Worm (Caenorhabditis elegans): ENCODE data around the gene B0507.5.

The B0507.5 gene

ce11 chrV:8730991-8731390, 22.5 kb upstream of the B0507.5 start:
- TF ChIP-seq B0310.2 (tag; optimal IDR thresholded peaks at IDR 0.05), result no peak
- no peak for TF ChIP-seq flt-1 (GFP tag; IDR thresholded peaks at IDR 0.05)
- no peak for TF ChIP-seq hmbx-1 (tag; optimal IDR thresholded peaks at IDR 0.05)
- no peak for TF ChIP-seq ceh-36 (tag; optimal IDR thresholded peaks at IDR 0.05)

- TF ChIP-seq hmg-4 (GFP tag; optimal IDR thresholded peaks at IDR 0.05) (no peak), tbx-11 (GFP tag; IDR thresholded peaks at IDR 0.05) (no peak), ama-1 (optimal IDR thresholded peaks at IDR 0.05) (no peak), hnd-1 (tag; optimal IDR thresholded peaks at IDR 0.05) (no peak), ceh-36 (tag; optimal IDR thresholded peaks at IDR 0.05) (no peak), flt-1 (GFP tag; IDR thresholded peaks at IDR 0.05) (no peak), ets-7 (tag; optimal IDR thresholded peaks at IDR 0.05) (no peak), tra-4 (tag; optimal IDR thresholded peaks at IDR 0.05) (no peak), tbx-37 (GFP tag; conservative IDR thresholded peaks at IDR 0.05) (no peak), scrt-1 (GFP tag; IDR thresholded peaks at IDR 0.05) (no peak), aly-1 (tag; optimal IDR thresholded peaks at IDR 0.05) (no peak)
Measured at ce11 chrV:8732934-8733333, 20.6 kb upstream of the B0507.5 start, which contains the start of gene ZC196.4. ZC196.4 (plus strand) TSS chrV:8733106.

ce11 chrV:8736369-8736768, 17.1 kb upstream of the B0507.5 start, which contains the start of gene ZC196.3:
ZC196.3 (plus strand) TSS chrV:8736669.
- no peak for TF ChIP-seq hmbx-1 (tag; optimal IDR thresholded peaks at IDR 0.05)
- TF ChIP-seq tra-4 (tag; optimal IDR thresholded peaks at IDR 0.05), result no peak
- TF ChIP-seq tbx-11 (GFP tag; IDR thresholded peaks at IDR 0.05), result no peak
- TF ChIP-seq hmg-4 (GFP tag; optimal IDR thresholded peaks at IDR 0.05), result no peak
- TF ChIP-seq pes-1 (GFP tag; IDR thresholded peaks at IDR 0.05), result no peak
- no peak for TF ChIP-seq ceh-13 (GFP tag; optimal IDR thresholded peaks at IDR 0.05)
- TF ChIP-seq sea-1 (GFP tag; conservative IDR thresholded peaks at IDR 0.05), result no peak
- no peak for TF ChIP-seq F13C5.2 (tag; optimal IDR thresholded peaks at IDR 0.05)
- TF ChIP-seq ets-7 (tag; optimal IDR thresholded peaks at IDR 0.05), result no peak
- no peak for TF ChIP-seq hnd-1 (tag; optimal IDR thresholded peaks at IDR 0.05)
- TF ChIP-seq ama-1 (optimal IDR thresholded peaks at IDR 0.05), result no peak
- no peak for TF ChIP-seq scrt-1 (GFP tag; IDR thresholded peaks at IDR 0.05)
- TF ChIP-seq B0310.2 (tag; optimal IDR thresholded peaks at IDR 0.05), result no peak

DNA sequence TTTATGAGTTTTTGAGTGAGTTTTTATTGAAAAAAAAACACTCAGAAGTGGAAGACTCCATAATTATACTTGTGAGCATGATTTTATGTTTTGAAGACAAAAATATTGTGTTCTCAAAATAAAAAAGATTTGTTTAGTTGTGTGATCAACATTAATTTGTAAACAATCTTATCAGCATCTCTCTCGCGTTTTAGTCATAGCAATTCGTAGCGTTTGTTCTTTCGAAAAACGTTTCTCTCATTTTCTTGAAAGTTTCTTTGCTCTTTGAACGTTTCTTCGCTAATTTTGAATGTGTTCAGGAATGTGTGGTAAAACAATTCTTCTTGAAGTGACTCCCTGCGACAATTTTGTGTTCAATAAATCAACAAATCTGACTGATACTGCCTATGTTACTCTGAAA, 14.4 kb upstream of the B0507.5 start, which contains the start of gene ZC196.2:
Gene ZC196.2, plus strand, starts transcription at position 301 of the 400 bp plus-strand sequence.
- TF ChIP-seq pes-1 (GFP tag; IDR thresholded peaks at IDR 0.05) (no peak), ceh-13 (GFP tag; optimal IDR thresholded peaks at IDR 0.05) (no peak), tbx-37 (GFP tag; conservative IDR thresholded peaks at IDR 0.05) (no peak), ama-1 (optimal IDR thresholded peaks at IDR 0.05) (no peak), scrt-1 (GFP tag; IDR thresholded peaks at IDR 0.05) (no peak), ets-7 (tag; optimal IDR thresholded peaks at IDR 0.05) (no peak), hnd-1 (tag; optimal IDR thresholded peaks at IDR 0.05) (no peak)

ce11 chrV:8745858-8746257, 7.6 kb upstream of the B0507.5 start, which contains the start of gene B0507.6:
B0507.6 (plus strand) TSS chrV:8746158.
- TF ChIP-seq scrt-1 (GFP tag; IDR thresholded peaks at IDR 0.05) (no peak), ets-7 (tag; optimal IDR thresholded peaks at IDR 0.05) (no peak), B0310.2 (tag; optimal IDR thresholded peaks at IDR 0.05) (no peak)

DNA sequence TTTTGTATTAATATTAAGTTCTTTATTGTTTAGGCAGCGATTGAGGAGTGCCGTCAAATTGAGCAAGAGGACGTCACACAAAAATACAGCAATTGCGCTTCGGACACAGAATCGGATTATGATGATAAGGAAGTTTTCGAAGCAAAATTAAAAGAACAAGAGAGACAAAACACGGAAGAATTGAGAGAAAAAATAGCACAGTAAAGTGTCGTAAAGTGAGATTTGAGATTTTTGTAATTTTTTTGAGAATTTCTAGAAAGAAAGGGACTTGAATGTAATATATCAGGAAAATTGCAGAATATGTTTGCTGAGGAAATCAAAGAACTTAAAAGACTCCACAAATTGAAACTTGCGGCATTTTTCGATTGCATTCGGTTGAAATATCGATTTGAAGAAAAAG, 1.2 kb downstream of the B0507.5 start, which contains the start of gene B0507.4:
Gene B0507.4, plus strand, starts transcription at position 301 of the 400 bp plus-strand sequence.
- TF ChIP-seq F13C5.2 (tag; optimal IDR thresholded peaks at IDR 0.05) (no peak), B0310.2 (tag; optimal IDR thresholded peaks at IDR 0.05) (no peak), aly-1 (tag; optimal IDR thresholded peaks at IDR 0.05) (no peak), hnd-1 (tag; optimal IDR thresholded peaks at IDR 0.05) (no peak), flt-1 (GFP tag; IDR thresholded peaks at IDR 0.05) (no peak)

- no peak for TF ChIP-seq scrt-1 (GFP tag; IDR thresholded peaks at IDR 0.05)
- TF ChIP-seq hnd-1 (tag; optimal IDR thresholded peaks at IDR 0.05), result no peak
- no peak for TF ChIP-seq hmg-4 (GFP tag; optimal IDR thresholded peaks at IDR 0.05)
Measured at ce11 chrV:8758618-8759017, 5.1 kb downstream of the B0507.5 start, which contains the start of gene B0507.7. B0507.7 (minus strand) TSS chrV:8758718.

DNA sequence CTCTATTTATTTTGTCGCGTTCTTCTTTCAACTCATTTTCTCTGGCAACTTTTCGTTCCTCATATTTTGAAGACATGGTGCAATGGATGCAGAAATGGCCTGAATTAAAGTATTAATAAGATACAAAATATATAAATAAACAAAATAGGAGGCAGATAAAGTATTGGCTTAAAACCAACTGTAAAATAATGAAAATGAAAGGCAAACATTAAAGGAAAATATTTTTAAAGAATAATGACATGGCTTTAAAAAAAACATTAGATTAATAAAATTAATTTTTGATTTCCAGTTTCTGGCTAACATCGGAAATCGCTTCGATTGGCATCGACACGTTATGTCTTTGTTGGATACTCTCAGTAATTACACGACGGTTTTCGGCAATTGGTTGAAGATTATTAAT, 6.9 kb downstream of the B0507.5 start, which contains the start of gene ddn-1:
Gene ddn-1, minus strand, starts transcription at position 101 of the 400 bp plus-strand sequence.
- TF ChIP-seq ceh-36 (tag; optimal IDR thresholded peaks at IDR 0.05) (no peak), aly-1 (tag; optimal IDR thresholded peaks at IDR 0.05) (no peak), tra-4 (tag; optimal IDR thresholded peaks at IDR 0.05) (no peak), sea-1 (GFP tag; conservative IDR thresholded peaks at IDR 0.05) (no peak), B0310.2 (tag; optimal IDR thresholded peaks at IDR 0.05) (no peak), flt-1 (GFP tag; IDR thresholded peaks at IDR 0.05) (no peak), hmbx-1 (tag; optimal IDR thresholded peaks at IDR 0.05) (no peak), ama-1 (optimal IDR thresholded peaks at IDR 0.05) (no peak), hmg-4 (GFP tag; optimal IDR thresholded peaks at IDR 0.05) (no peak), tbx-37 (GFP tag; conservative IDR thresholded peaks at IDR 0.05) (no peak), F13C5.2 (tag; optimal IDR thresholded peaks at IDR 0.05) (no peak), ets-7 (tag; optimal IDR thresholded peaks at IDR 0.05) (no peak), scrt-1 (GFP tag; IDR thresholded peaks at IDR 0.05) (no peak), hnd-1 (tag; optimal IDR thresholded peaks at IDR 0.05) (no peak)

DNA sequence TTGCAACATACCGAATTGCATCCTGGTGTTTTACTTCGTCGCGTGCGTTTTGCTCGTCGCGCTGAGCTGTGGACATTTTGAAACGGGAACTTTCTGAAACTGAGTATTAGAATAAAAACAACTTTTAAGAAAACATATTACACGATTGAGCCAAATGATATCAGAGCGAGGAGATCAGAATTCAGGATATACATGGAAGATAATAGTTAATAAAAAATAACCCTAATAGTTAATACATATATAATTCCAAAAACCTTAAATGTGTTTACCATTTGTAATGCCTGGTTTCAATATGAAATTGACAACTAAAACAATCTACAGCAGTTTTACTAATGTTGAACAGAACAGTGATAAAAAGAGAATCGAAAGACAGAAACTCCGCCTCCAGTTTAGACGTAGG, 9.4 kb downstream of the B0507.5 start, which contains the start of gene B0507.8:
Gene B0507.8, minus strand, starts transcription at position 101 of the 400 bp plus-strand sequence.
- TF ChIP-seq aly-1 (tag; optimal IDR thresholded peaks at IDR 0.05) (no peak), tra-4 (tag; optimal IDR thresholded peaks at IDR 0.05) (no peak), hmg-4 (GFP tag; optimal IDR thresholded peaks at IDR 0.05) (no peak), ets-7 (tag; optimal IDR thresholded peaks at IDR 0.05) (no peak), ceh-13 (GFP tag; optimal IDR thresholded peaks at IDR 0.05) (no peak), flt-1 (GFP tag; IDR thresholded peaks at IDR 0.05) (no peak), ceh-36 (tag; optimal IDR thresholded peaks at IDR 0.05) (no peak), hnd-1 (tag; optimal IDR thresholded peaks at IDR 0.05) (no peak), B0310.2 (tag; optimal IDR thresholded peaks at IDR 0.05) (no peak), tbx-37 (GFP tag; conservative IDR thresholded peaks at IDR 0.05) (no peak), ama-1 (optimal IDR thresholded peaks at IDR 0.05) (no peak), hmbx-1 (tag; optimal IDR thresholded peaks at IDR 0.05) (no peak), sea-1 (GFP tag; conservative IDR thresholded peaks at IDR 0.05) (no peak), scrt-1 (GFP tag; IDR thresholded peaks at IDR 0.05) (no peak), pes-1 (GFP tag; IDR thresholded peaks at IDR 0.05) (no peak)

Data from whole organism, early embryonic.